Fruit fly (Drosophila melanogaster): ENCODE data around the gene Unc-76.

The Unc-76 gene

dm6 chrX:2080367-2080927 lies at the start of gene Unc-76, which contains the start of gene CG16903 (continued):
- no peak for TF ChIP-seq kay (GFP tag; optimal IDR thresholded peaks at IDR 0.05)
- TF ChIP-seq CG4617 (GFP tag; optimal IDR thresholded peaks at IDR 0.05; ENCODE audit: borderline replicate concordance): peak; percentile 90
- no peak for TF ChIP-seq NC2α (GFP tag; optimal IDR thresholded peaks at IDR 0.05)
- TF ChIP-seq Gsc (GFP tag; IDR thresholded peaks at IDR 0.05): no peak
- peak; percentile 75 for TF ChIP-seq stwl (tag; optimal IDR thresholded peaks at IDR 0.05)
- no peak for TF ChIP-seq CG1832 (GFP tag; optimal IDR thresholded peaks at IDR 0.05)
- no peak for TF ChIP-seq CkIIα-i1 (GFP tag; IDR thresholded peaks at IDR 0.05)
- TF ChIP-seq Side (GFP tag; optimal IDR thresholded peaks at IDR 0.05): no peak
- TF ChIP-seq Lim3 (GFP tag; IDR thresholded peaks at IDR 0.05): no peak
- peak; percentile 60 for TF ChIP-seq CG12391 (tag; optimal IDR thresholded peaks at IDR 0.05)
- TF ChIP-seq CG9727 (GFP tag; optimal IDR thresholded peaks at IDR 0.05): peak; percentile 7
- no peak for TF ChIP-seq fd3F (GFP tag; optimal IDR thresholded peaks at IDR 0.05)
- no peak for TF ChIP-seq Ptx1 (GFP tag; IDR thresholded peaks at IDR 0.05)
- no peak for TF ChIP-seq org-1 (GFP tag; optimal IDR thresholded peaks at IDR 0.05)
- TF ChIP-seq CG4360 (GFP tag; IDR thresholded peaks at IDR 0.05): no peak
- TF ChIP-seq CG12155 (GFP tag; optimal IDR thresholded peaks at IDR 0.05): peak; percentile 24
- peak; percentile 24; the same call in 1 of the 2 replicates for TF ChIP-seq Atf6 (GFP tag; IDR thresholded peaks at IDR 0.05)
- peak; percentile 29; the same call in 1 of the 2 replicates for TF ChIP-seq bbx (GFP tag; IDR thresholded peaks at IDR 0.05; ENCODE audit: partially characterized antibody)
- peak; percentile 92 for TF ChIP-seq CG1603 (tag; optimal IDR thresholded peaks at IDR 0.05)
- no peak for TF ChIP-seq aop (GFP tag; IDR thresholded peaks at IDR 0.05)
- TF ChIP-seq sc (optimal IDR thresholded peaks at IDR 0.05): no peak
- TF ChIP-seq sc (GFP tag; optimal IDR thresholded peaks at IDR 0.05): no peak
- TF ChIP-seq CG15601 (tag; optimal IDR thresholded peaks at IDR 0.05): peak; percentile 78
- peak; percentile 7 for TF ChIP-seq dmrt99B (tag; optimal IDR thresholded peaks at IDR 0.05)
- TF ChIP-seq Hand (GFP tag; optimal IDR thresholded peaks at IDR 0.05): peak; percentile 38
- peak; percentile 9 for TF ChIP-seq CG10147 (GFP tag; optimal IDR thresholded peaks at IDR 0.05)
- no peak for TF ChIP-seq emc (GFP tag; optimal IDR thresholded peaks at IDR 0.05)
- peak in 1 of 2 experiments; percentile 68 for TF ChIP-seq Pdp1 (GFP tag; optimal IDR thresholded peaks at IDR 0.05)
- peak; percentile 51 for TF ChIP-seq CG12299 (tag; optimal IDR thresholded peaks at IDR 0.05)
- TF ChIP-seq Dbx (GFP tag; IDR thresholded peaks at IDR 0.05): peak; percentile 52; the same call in 2 of the 3 replicates
- TF ChIP-seq CG33557 (GFP tag; optimal IDR thresholded peaks at IDR 0.05): peak; percentile 53
- peak; percentile 31 for TF ChIP-seq CG6854 (GFP tag; optimal IDR thresholded peaks at IDR 0.05)
- TF ChIP-seq CG10321 (GFP tag; IDR thresholded peaks at IDR 0.05): 0 out of 2 replicates have a peak, but pooled peaks have one; percentile 23
- TF ChIP-seq z (GFP tag; IDR thresholded peaks at IDR 0.05): no peak; the same call in 2 of the 3 replicates
- TF ChIP-seq E2f1 (GFP tag; IDR thresholded peaks at IDR 0.05): no peak
- TF ChIP-seq CG31441 (GFP tag; IDR thresholded peaks at IDR 0.05): peak; percentile 37
- TF ChIP-seq luna (GFP tag; optimal IDR thresholded peaks at IDR 0.05): no peak
- TF ChIP-seq CG15479 (GFP tag; optimal IDR thresholded peaks at IDR 0.05): no peak
- TF ChIP-seq CG15696 (tag; optimal IDR thresholded peaks at IDR 0.05): peak; percentile 15
- TF ChIP-seq CG13424 (tag; optimal IDR thresholded peaks at IDR 0.05): peak; percentile 33
- TF ChIP-seq CG11456 (GFP tag; IDR thresholded peaks at IDR 0.05): 0 out of 3 replicates have a peak, but pooled peaks have one; percentile 20
- TF ChIP-seq Myb (GFP tag; optimal IDR thresholded peaks at IDR 0.05): peak; percentile 82
- peak; percentile 20 for TF ChIP-seq CG7271 (tag; optimal IDR thresholded peaks at IDR 0.05)
- TF ChIP-seq disco-r (GFP tag; optimal IDR thresholded peaks at IDR 0.05): no peak
- TF ChIP-seq usp (GFP tag; optimal IDR thresholded peaks at IDR 0.05): no peak
- TF ChIP-seq CG10565 (GFP tag; optimal IDR thresholded peaks at IDR 0.05): no peak
- peak; percentile 18 for TF ChIP-seq CG7786 (GFP tag; optimal IDR thresholded peaks at IDR 0.05)
- peak; percentile 67 for TF ChIP-seq CG13287 (GFP tag; IDR thresholded peaks at IDR 0.05; ENCODE audit: partially characterized antibody)
- TF ChIP-seq CG7556 (GFP tag; optimal IDR thresholded peaks at IDR 0.05): peak; percentile 24
- peak; percentile 91 for TF ChIP-seq CG12659 (GFP tag; optimal IDR thresholded peaks at IDR 0.05)
